Fruit fly (Drosophila melanogaster) whole organism, embryonic: Measurements from ENCODE around the gene hydra.

Source experiments
- Aef1 ChIP-seq: fragments of 200-800 bp; sonication (Bioruptor generic); IDR thresholded peaks from 3 replicates; pipeline ENCODE4 v1.3.6; 2022; ENCODE audit warnings: missing biosample characterization, missing genetic modification characterization
- CG1024 ChIP-seq: fragments of 200-800 bp; sonication (Bioruptor generic); IDR thresholded peaks from 2 replicates; pipeline ENCODE4 v1.3.6; 2022; ENCODE audit warnings: missing biosample characterization, missing genetic modification characterization
- CG10543 ChIP-seq: fragments of 200-800 bp; sonication (Bioruptor generic); optimal IDR thresholded peaks from 3 replicates; lab custom pipeline; 2017; ENCODE audit warnings: missing biosample characterization, mild to moderate bottlenecking, missing genetic modification characterization, moderate library complexity
- CG10565 ChIP-seq: fragments of 200-800 bp; sonication (Bioruptor generic); optimal IDR thresholded peaks from 3 replicates; lab custom pipeline; 2016; ENCODE audit warnings: missing biosample characterization, mild to moderate bottlenecking, missing genetic modification characterization
- CG11504 ChIP-seq: fragments of 200-800 bp; sonication (Bioruptor generic); optimal IDR thresholded peaks from 3 replicates; lab custom pipeline; 2019; ENCODE audit warnings: missing biosample characterization, mild to moderate bottlenecking, missing genetic modification characterization, moderate library complexity
- CG12769 ChIP-seq: fragments of 200-800 bp; sonication (Bioruptor generic); optimal IDR thresholded peaks from 2 replicates; lab custom pipeline; 2019; ENCODE audit warnings: missing biosample characterization, mild to moderate bottlenecking, missing genetic modification characterization, moderate library complexity
- CG14965 ChIP-seq: fragments of 200-800 bp; sonication (Bioruptor generic); optimal IDR thresholded peaks from 2 replicates; lab custom pipeline; 2016; ENCODE audit warnings: missing biosample characterization, missing genetic modification characterization, borderline replicate concordance
- CG15073 ChIP-seq: fragments of 200-800 bp; sonication (Bioruptor generic); optimal IDR thresholded peaks from 2 replicates; lab custom pipeline; 2016; ENCODE audit warnings: missing biosample characterization, missing genetic modification characterization
- CG1602 ChIP-seq: fragments of 200-800 bp; sonication (Bioruptor generic); optimal IDR thresholded peaks from 3 replicates; lab custom pipeline; 2016; ENCODE audit warnings: missing biosample characterization, missing genetic modification characterization
- CG17612 ChIP-seq: fragments of 200-800 bp; sonication (Bioruptor generic); IDR thresholded peaks from 2 replicates; pipeline ENCODE4 v1.3.6; 2022; ENCODE audit warnings: missing biosample characterization, missing genetic modification characterization
- CG17829 ChIP-seq: fragments of 200-800 bp; optimal IDR thresholded peaks from 2 replicates; lab custom pipeline; 2019; ENCODE audit warnings: missing biosample characterization, mild to moderate bottlenecking, missing genetic modification characterization, moderate library complexity
- CG2889 ChIP-seq: fragments of 200-800 bp; sonication (Bioruptor generic); IDR thresholded peaks from 3 replicates; pipeline ENCODE4 v1.3.6; 2022; ENCODE audit warnings: missing biosample characterization, missing genetic modification characterization
- CG30403 ChIP-seq: fragments of 200-800 bp; sonication (Bioruptor generic); optimal IDR thresholded peaks from 3 replicates; lab custom pipeline; 2016; ENCODE audit warnings: missing biosample characterization, missing genetic modification characterization
- CG32772 ChIP-seq: fragments of 200-800 bp; sonication (Bioruptor generic); IDR thresholded peaks from 2 replicates; pipeline ENCODE4 v1.3.6; 2022; ENCODE audit warnings: missing biosample characterization, missing genetic modification characterization
- CG4360 ChIP-seq: fragments of 200-800 bp; sonication (Bioruptor generic); IDR thresholded peaks from 2 replicates; pipeline ENCODE4 v1.3.6; 2022; ENCODE audit warnings: missing biosample characterization, missing genetic modification characterization
- CG43689 ChIP-seq: fragments of 200-800 bp; sonication (Bioruptor generic); IDR thresholded peaks from 2 replicates; pipeline ENCODE4 v1.3.6; 2022; ENCODE audit warnings: missing biosample characterization, missing genetic modification characterization
- CG6654 ChIP-seq: fragments of 200-800 bp; sonication (Bioruptor generic); optimal IDR thresholded peaks from 2 replicates; lab custom pipeline; 2017; ENCODE audit warnings: missing biosample characterization, mild to moderate bottlenecking, missing genetic modification characterization
- CG6689 ChIP-seq: fragments of 200-800 bp; sonication (Bioruptor generic); IDR thresholded peaks from 2 replicates; pipeline ENCODE4 v1.3.6; 2022; ENCODE audit warnings: missing biosample characterization, missing genetic modification characterization
- CG7963 ChIP-seq: fragments of 200-800 bp; sonication (Bioruptor generic); IDR thresholded peaks from 3 replicates; pipeline ENCODE4 v1.3.6; 2022; ENCODE audit warnings: missing biosample characterization, missing genetic modification characterization; ENCODE audit not compliant: partially characterized antibody
- CG8281 ChIP-seq: fragments of 200-800 bp; sonication (Bioruptor generic); optimal IDR thresholded peaks from 2 replicates; lab custom pipeline; 2018; ENCODE audit warnings: missing biosample characterization, mild to moderate bottlenecking, missing genetic modification characterization, moderate library complexity
- CG9215 ChIP-seq: fragments of 200-800 bp; sonication (Bioruptor generic); IDR thresholded peaks from 2 replicates; pipeline ENCODE4 v1.3.6; 2022; ENCODE audit warnings: missing biosample characterization, missing genetic modification characterization
- CG9932 ChIP-seq: fragments of 200-800 bp; sonication (Bioruptor generic); IDR thresholded peaks from 2 replicates; pipeline ENCODE4 v1.3.6; 2022; ENCODE audit warnings: missing biosample characterization, missing genetic modification characterization
- Chrac-16 ChIP-seq: fragments of 200-800 bp; sonication (Bioruptor generic); optimal IDR thresholded peaks from 3 replicates; lab custom pipeline; 2016; ENCODE audit warnings: missing biosample characterization, missing genetic modification characterization
- CkIIα-i1 ChIP-seq: fragments of 200-800 bp; sonication (Bioruptor generic); IDR thresholded peaks from 2 replicates; pipeline ENCODE4 v1.3.6; 2022; ENCODE audit warnings: missing biosample characterization, missing genetic modification characterization
- CrebB ChIP-seq: fragments of 200-800 bp; sonication (Bioruptor generic); optimal IDR thresholded peaks from 3 replicates; lab custom pipeline; 2018; ENCODE audit warnings: missing biosample characterization, mild to moderate bottlenecking, missing genetic modification characterization
- Dek ChIP-seq: fragments of 200-800 bp; sonication (Bioruptor generic); optimal IDR thresholded peaks from 3 replicates; lab custom pipeline; 2019; ENCODE audit warnings: missing biosample characterization, mild to moderate bottlenecking, missing genetic modification characterization, moderate library complexity
- Dip2 ChIP-seq: fragments of 200-800 bp; sonication (Bioruptor generic); IDR thresholded peaks from 2 replicates; pipeline ENCODE4 v1.3.6; 2022; ENCODE audit warnings: missing biosample characterization, missing genetic modification characterization
- Lhr ChIP-seq: fragments of 200-800 bp; sonication (Bioruptor generic); optimal IDR thresholded peaks from 3 replicates; lab custom pipeline; 2017; ENCODE audit warnings: mild to moderate bottlenecking, missing biosample characterization, missing genetic modification reagents, missing genetic modification characterization
- NfI ChIP-seq: fragments of 200-800 bp; sonication (Bioruptor generic); optimal IDR thresholded peaks from 3 replicates; lab custom pipeline; 2018; ENCODE audit warnings: missing biosample characterization, mild to moderate bottlenecking, missing genetic modification characterization, moderate library complexity
- Poxn ChIP-seq: fragments of 200-800 bp; sonication (Bioruptor generic); IDR thresholded peaks from 2 replicates; pipeline ENCODE4 v1.3.6; 2022; ENCODE audit warnings: missing biosample characterization, missing genetic modification characterization
- Spps ChIP-seq: fragments of 200-800 bp; sonication (Bioruptor generic); optimal IDR thresholded peaks from 2 replicates; lab custom pipeline; 2018; ENCODE audit warnings: missing biosample characterization, mild to moderate bottlenecking, missing genetic modification characterization
- Sry-β ChIP-seq: fragments of 200-800 bp; sonication (Bioruptor generic); optimal IDR thresholded peaks from 2 replicates; lab custom pipeline; 2018; ENCODE audit warnings: missing biosample characterization, mild to moderate bottlenecking, missing genetic modification characterization, moderate library complexity
- cwo ChIP-seq: fragments of 200-800 bp; sonication (Bioruptor generic); optimal IDR thresholded peaks from 3 replicates; lab custom pipeline; 2017; ENCODE audit warnings: missing biosample characterization, missing genetic modification characterization, mild to moderate bottlenecking, moderate library complexity, missing genetic modification reagents
- dan ChIP-seq: fragments of 200-800 bp; sonication (Bioruptor generic); IDR thresholded peaks from 2 replicates; pipeline ENCODE4 v1.3.6; 2022; ENCODE audit warnings: missing biosample characterization, missing genetic modification characterization
- gem ChIP-seq: fragments of 200-800 bp; sonication (Bioruptor generic); optimal IDR thresholded peaks from 2 replicates; lab custom pipeline; 2019; ENCODE audit warnings: missing biosample characterization, mild to moderate bottlenecking, missing genetic modification characterization, moderate library complexity
- h ChIP-seq: fragments of >200 bp; optimal IDR thresholded peaks from 2 replicates; lab custom pipeline; 2017
- lmd ChIP-seq: fragments of 200-800 bp; sonication (Bioruptor generic); IDR thresholded peaks from 2 replicates; pipeline ENCODE4 v1.3.6; 2022; ENCODE audit warnings: missing biosample characterization, missing genetic modification characterization
- luna ChIP-seq: fragments of 200-800 bp; sonication (Bioruptor generic); optimal IDR thresholded peaks from 2 replicates; lab custom pipeline; 2016; ENCODE audit warnings: missing biosample characterization, missing genetic modification characterization
- nmo ChIP-seq: fragments of 200-800 bp; sonication (Bioruptor generic); optimal IDR thresholded peaks from 2 replicates; lab custom pipeline; 2018; ENCODE audit warnings: missing biosample characterization, mild to moderate bottlenecking, missing genetic modification characterization, moderate library complexity
- otp ChIP-seq: fragments of 200-800 bp; sonication (Bioruptor generic); IDR thresholded peaks from 3 replicates; pipeline ENCODE4, ENCODE4 v1.3.6; 2022; ENCODE audit warnings: missing biosample characterization, missing genetic modification characterization
- schlank ChIP-seq: fragments of 200-800 bp; sonication (Bioruptor generic); optimal IDR thresholded peaks from 2 replicates; lab custom pipeline; 2018; ENCODE audit warnings: missing biosample characterization, mild to moderate bottlenecking, missing genetic modification characterization
- sim ChIP-seq: fragments of 200-800 bp; sonication (Bioruptor generic); IDR thresholded peaks from 2 replicates; pipeline ENCODE4 v1.3.6; 2022; ENCODE audit warnings: missing biosample characterization, missing genetic modification characterization
- slbo ChIP-seq: fragments of 200-800 bp; sonication (Bioruptor generic); IDR thresholded peaks from 2 replicates; pipeline ENCODE4 v1.3.6; 2022; ENCODE audit warnings: missing biosample characterization, missing genetic modification characterization
- sqz ChIP-seq: fragments of 200-800 bp; sonication (Bioruptor generic); optimal IDR thresholded peaks from 3 replicates; lab custom pipeline; 2018; ENCODE audit warnings: missing biosample characterization, mild to moderate bottlenecking, missing genetic modification characterization
- tap ChIP-seq: fragments of 200-800 bp; optimal IDR thresholded peaks from 3 replicates; lab custom pipeline; 2019; ENCODE audit warnings: missing biosample characterization, mild to moderate bottlenecking, missing genetic modification characterization, moderate library complexity
- tgo ChIP-seq: fragments of 200-800 bp; sonication (Bioruptor generic); IDR thresholded peaks from 3 replicates; pipeline ENCODE4 v1.3.6; 2022; ENCODE audit warnings: missing biosample characterization, missing genetic modification characterization
- tna ChIP-seq: fragments of 200-800 bp; sonication (Bioruptor generic); IDR thresholded peaks from 2 replicates; pipeline ENCODE4 v1.3.6; 2022; ENCODE audit warnings: missing biosample characterization, missing genetic modification characterization; ENCODE audit not compliant: partially characterized antibody
- tx ChIP-seq: fragments of 200-800 bp; sonication (Bioruptor generic); optimal IDR thresholded peaks from 2 replicates; lab custom pipeline; 2016; ENCODE audit warnings: missing biosample characterization, missing genetic modification characterization
- unc-4 ChIP-seq: fragments of 200-800 bp; sonication (Bioruptor generic); IDR thresholded peaks from 2 replicates; pipeline ENCODE4 v1.3.6; 2022; ENCODE audit warnings: missing biosample characterization, missing genetic modification characterization; ENCODE audit not compliant: partially characterized antibody
- usp ChIP-seq: fragments of >200 bp; optimal IDR thresholded peaks from 2 replicates; lab custom pipeline; 2017; ENCODE audit warnings: missing biosample characterization, missing genetic modification characterization
- zen2 ChIP-seq: fragments of 200-800 bp; sonication (Bioruptor generic); IDR thresholded peaks from 3 replicates; pipeline ENCODE4 v1.3.6; 2022; ENCODE audit warnings: missing biosample characterization, missing genetic modification characterization; ENCODE audit not compliant: partially characterized antibody

Gene hydra

DNA sequence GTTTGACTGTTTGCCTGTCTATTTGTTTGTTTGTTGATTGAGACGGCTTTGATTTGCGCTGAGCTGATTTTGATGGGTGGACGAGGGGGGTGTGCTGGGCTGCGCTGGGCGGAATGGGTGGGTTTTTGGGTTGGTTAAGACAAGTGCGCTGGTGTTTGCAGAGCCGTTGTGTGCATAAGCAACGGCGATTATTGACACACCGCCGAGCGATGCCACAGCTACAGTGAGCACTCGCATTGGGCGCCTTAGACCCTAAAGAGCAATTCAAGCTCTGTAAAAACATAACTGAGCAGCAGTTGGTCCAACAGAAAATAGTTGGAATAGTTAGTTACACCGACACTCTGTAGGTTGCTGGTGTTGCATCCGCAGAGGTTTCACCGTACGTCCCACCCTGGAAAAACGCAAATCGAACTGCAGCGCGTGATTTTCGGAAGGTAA, 21.9 kb downstream of the hydra start (continued):
- peak; percentile 34 for TF ChIP-seq Sry-β (GFP tag; lab: Kevin White, UChicago)
- peak; percentile 55 for TF ChIP-seq Spps
- peak; percentile 38 for TF ChIP-seq NfI
- peak; percentile 78 for TF ChIP-seq Chrac-16 (GFP tag; lab: Kevin White, UChicago)
- TF ChIP-seq sqz (GFP tag; lab: Kevin White, UChicago), result peak; percentile 25
- TF ChIP-seq CG6654, result peak; percentile 48
- TF ChIP-seq usp (GFP tag; lab: Kevin White, UChicago), result no peak
- no peak for TF ChIP-seq Poxn
- TF ChIP-seq CG10565 (GFP tag; lab: Kevin White, UChicago), result peak; percentile 13
- peak; percentile 39 for TF ChIP-seq CG10543 (GFP tag; lab: Kevin White, UChicago)
- peak; percentile 81 for TF ChIP-seq dan (GFP tag; lab: Robert Waterston, UW)
- TF ChIP-seq unc-4, result no peak
- TF ChIP-seq Aef1 (GFP tag; lab: Robert Waterston, UW), result peak; percentile 79
- peak; percentile 87 for TF ChIP-seq CG6689 (GFP tag; lab: Robert Waterston, UW)
- TF ChIP-seq Lhr (GFP tag; lab: Kevin White, UChicago), result peak; percentile 75
- peak; percentile 11 for TF ChIP-seq Dek (tag; lab: Kevin White, UChicago)
- TF ChIP-seq Dip2 (GFP tag; lab: Robert Waterston, UW), result no peak
- TF ChIP-seq CG1024, result peak; percentile 81
- TF ChIP-seq CG7963 (GFP tag; lab: Robert Waterston, UW), result no peak
- TF ChIP-seq CG30403 (GFP tag; lab: Kevin White, UChicago), result peak; percentile 66
- 0 out of 2 replicates have a peak, but pooled peaks have one; percentile 30 for TF ChIP-seq CG9932 (GFP tag; lab: Robert Waterston, UW)
- peak; percentile 81 for TF ChIP-seq gem (tag; lab: Kevin White, UChicago)
- peak; percentile 50 for TF ChIP-seq CG9215 (GFP tag; lab: Robert Waterston, UW)
- TF ChIP-seq tna (GFP tag; lab: Robert Waterston, UW), result no peak
- no peak for TF ChIP-seq h
- peak; percentile 73 for TF ChIP-seq nmo
- peak; percentile 86 for TF ChIP-seq CG32772 (GFP tag; lab: Robert Waterston, UW)
- TF ChIP-seq CG43689 (GFP tag; lab: Robert Waterston, UW), result peak; percentile 50
- peak; percentile 32 for TF ChIP-seq CG8281 (tag; lab: Kevin White, UChicago)
- peak; percentile 59 for TF ChIP-seq CG17829 (tag; lab: Kevin White, UChicago)
- TF ChIP-seq zen2 (GFP tag; lab: Robert Waterston, UW), result no peak
- TF ChIP-seq CG4360 (GFP tag; lab: Robert Waterston, UW), result peak; percentile 44; the same call in 1 of the 2 replicates
- TF ChIP-seq cwo (GFP tag; lab: Kevin White, UChicago), result no peak
- TF ChIP-seq tx, result peak; percentile 38
- peak; percentile 76 for TF ChIP-seq tgo (GFP tag; lab: Robert Waterston, UW)
- TF ChIP-seq lmd (GFP tag; lab: Robert Waterston, UW), result peak; percentile 81
- TF ChIP-seq CG17612 (GFP tag; lab: Robert Waterston, UW), result 0 out of 2 replicates have a peak, but pooled peaks have one; percentile 14
- peak; percentile 80 for TF ChIP-seq CG14965 (GFP tag; lab: Kevin White, UChicago)
- 0 out of 3 replicates have a peak, but pooled peaks have one; percentile 59 for TF ChIP-seq CG2889 (GFP tag; lab: Robert Waterston, UW)
- TF ChIP-seq sim (GFP tag; lab: Robert Waterston, UW), result peak; percentile 63
- peak; percentile 74 for TF ChIP-seq CG1602 (GFP tag; lab: Kevin White, UChicago)
- peak; percentile 35 for TF ChIP-seq CG15073
- TF ChIP-seq otp (GFP tag; lab: Robert Waterston, UW), result peak; percentile 88
- TF ChIP-seq CrebB (tag; lab: Kevin White, UChicago), result peak; percentile 55
- TF ChIP-seq CkIIα-i1, result no peak
- TF ChIP-seq schlank (tag; lab: Kevin White, UChicago), result no peak
- TF ChIP-seq slbo (GFP tag; lab: Robert Waterston, UW), result peak; percentile 72
- TF ChIP-seq CG11504 (tag; lab: Kevin White, UChicago), result peak; percentile 79
- TF ChIP-seq CG12769, result peak; percentile 60
- TF ChIP-seq luna, result no peak
- peak; percentile 64 for TF ChIP-seq tap
